In genomic region chr3L:1756143-1756542, dm6 we compare ENCODE assay signal across 1 fruit fly cellular context.
A peak's percentile ranks its signal among the peaks of the same experiment; 100 is the strongest.
TF ChIP-seq lines count a peak whose summit lies in the region.

CG8001 (plus strand) TSS chr3L:1756159.

TF ChIP-seq in whole organism, embryonic, 481 proteins besides CTCF, POLR2A, EP300 and RAD21 (continued from another document):
- TF ChIP-seq CG8290 (GFP tag; optimal IDR thresholded peaks at IDR 0.05; lab: Kevin White, UChicago) (no peak), CG8290 (tag; optimal IDR thresholded peaks at IDR 0.05; lab: Kevin White, UChicago) (no peak), CG8089 (GFP tag; optimal IDR thresholded peaks at IDR 0.05; lab: Kevin White, UChicago) (no peak), vfl (GFP tag; optimal IDR thresholded peaks at IDR 0.05; lab: Kevin White, UChicago) (no peak), unc-4 (GFP tag; IDR thresholded peaks at IDR 0.05; lab: Robert Waterston, UW; ENCODE audit: partially characterized antibody) (peak; percentile 71), lov (optimal IDR thresholded peaks at IDR 0.05; lab: Kevin White, UChicago) (no peak), lov (GFP tag; IDR thresholded peaks at IDR 0.05; lab: Robert Waterston, UW) (no peak), Dbx (GFP tag; IDR thresholded peaks at IDR 0.05; lab: Robert Waterston, UW) (no peak), crp (GFP tag; optimal IDR thresholded peaks at IDR 0.05; lab: Kevin White, UChicago) (no peak), CG3726 (GFP tag; IDR thresholded peaks at IDR 0.05; lab: Robert Waterston, UW) (no peak), D19A (tag; optimal IDR thresholded peaks at IDR 0.05; lab: Kevin White, UChicago) (no peak), CG3847 (GFP tag; IDR thresholded peaks at IDR 0.05; lab: Robert Waterston, UW) (no peak), CG2116 (GFP tag; optimal IDR thresholded peaks at IDR 0.05; lab: Kevin White, UChicago) (peak; percentile 13), scrt (GFP tag; optimal IDR thresholded peaks at IDR 0.05; lab: Kevin White, UChicago) (no peak), gce (GFP tag; IDR thresholded peaks at IDR 0.05; lab: Robert Waterston, UW) (no peak), CrebB (tag; optimal IDR thresholded peaks at IDR 0.05; lab: Kevin White, UChicago) (no peak), Lhr (GFP tag; optimal IDR thresholded peaks at IDR 0.05; lab: Kevin White, UChicago) (no peak), cas (GFP tag; IDR thresholded peaks at IDR 0.05; lab: Robert Waterston, UW) (no peak), CkIIα-i1 (GFP tag; IDR thresholded peaks at IDR 0.05; lab: Robert Waterston, UW) (no peak), CG18599 (GFP tag; optimal IDR thresholded peaks at IDR 0.05; lab: Kevin White, UChicago) (no peak), maf-S (GFP tag; optimal IDR thresholded peaks at IDR 0.05; lab: Kevin White, UChicago) (no peak), CG10565 (GFP tag; optimal IDR thresholded peaks at IDR 0.05; lab: Kevin White, UChicago) (no peak), CG11560 (tag; IDR thresholded peaks at IDR 0.05; lab: Robert Waterston, UW) (no peak), tx (GFP tag; optimal IDR thresholded peaks at IDR 0.05; lab: Kevin White, UChicago) (no peak), chn (GFP tag; optimal IDR thresholded peaks at IDR 0.05; lab: Kevin White, UChicago) (no peak), bigmax (GFP tag; optimal IDR thresholded peaks at IDR 0.05; lab: Kevin White, UChicago) (no peak), CG18619 (GFP tag; optimal IDR thresholded peaks at IDR 0.05; lab: Kevin White, UChicago) (no peak), ci (GFP tag; IDR thresholded peaks at IDR 0.05; lab: Robert Waterston, UW) (no peak), CG4730 (GFP tag; IDR thresholded peaks at IDR 0.05; lab: Robert Waterston, UW) (no peak), CG14965 (GFP tag; optimal IDR thresholded peaks at IDR 0.05; lab: Kevin White, UChicago; ENCODE audit: borderline replicate concordance) (no peak), phol (tag; optimal IDR thresholded peaks at IDR 0.05; lab: Kevin White, UChicago) (no peak), ac (GFP tag; optimal IDR thresholded peaks at IDR 0.05; lab: Kevin White, UChicago) (no peak), Dref (GFP tag; IDR thresholded peaks at IDR 0.05; lab: Robert Waterston, UW) (peak; percentile 76), CG9437 (GFP tag; optimal IDR thresholded peaks at IDR 0.05; lab: Kevin White, UChicago) (peak; percentile 98), D (optimal IDR thresholded peaks at IDR 0.05; lab: Kevin White, UChicago) (no peak), D (GFP tag; optimal IDR thresholded peaks at IDR 0.05; lab: Kevin White, UChicago) (no peak), sens-2 (GFP tag; IDR thresholded peaks at IDR 0.05; lab: Robert Waterston, UW) (no peak), CG10366 (GFP tag; IDR thresholded peaks at IDR 0.05; lab: Robert Waterston, UW) (no peak), Poxn (GFP tag; IDR thresholded peaks at IDR 0.05; lab: Robert Waterston, UW) (no peak), CG8944 (GFP tag; optimal IDR thresholded peaks at IDR 0.05; lab: Kevin White, UChicago) (no peak), CG1792 (GFP tag; optimal IDR thresholded peaks at IDR 0.05; lab: Kevin White, UChicago) (no peak), HLH54F (GFP tag; optimal IDR thresholded peaks at IDR 0.05; lab: Kevin White, UChicago) (no peak), Vsx1 (GFP tag; optimal IDR thresholded peaks at IDR 0.05; lab: Kevin White, UChicago) (no peak), sna (GFP tag; IDR thresholded peaks at IDR 0.05; lab: Robert Waterston, UW; ENCODE audit: partially characterized antibody) (peak; percentile 41; the same call in 1 of the 2 replicates), nerfin-2 (GFP tag; IDR thresholded peaks at IDR 0.05; lab: Robert Waterston, UW; ENCODE audit: partially characterized antibody) (peak; percentile 36; the same call in 1 of the 2 replicates), Mad (GFP tag; optimal IDR thresholded peaks at IDR 0.05; lab: Kevin White, UChicago) (no peak), vvl (GFP tag; IDR thresholded peaks at IDR 0.05; lab: Robert Waterston, UW) (no peak), pfk (GFP tag; optimal IDR thresholded peaks at IDR 0.05; lab: Kevin White, UChicago) (no peak), CG9817 (tag; optimal IDR thresholded peaks at IDR 0.05; lab: Kevin White, UChicago) (no peak), esg (GFP tag; conservative IDR thresholded peaks at IDR 0.05; lab: Robert Waterston, UW) (no peak), inv (GFP tag; IDR thresholded peaks at IDR 0.05; lab: Robert Waterston, UW; ENCODE audit: partially characterized antibody) (peak; percentile 28; the same call in 1 of the 2 replicates), dysf (GFP tag; IDR thresholded peaks at IDR 0.05; lab: Robert Waterston, UW) (no peak), CG17359 (tag; optimal IDR thresholded peaks at IDR 0.05; lab: Kevin White, UChicago) (no peak), Sry-β (GFP tag; optimal IDR thresholded peaks at IDR 0.05; lab: Kevin White, UChicago) (no peak), tup (GFP tag; optimal IDR thresholded peaks at IDR 0.05; lab: Kevin White, UChicago) (no peak), tll (GFP tag; optimal IDR thresholded peaks at IDR 0.05; lab: Kevin White, UChicago) (no peak), CG16813 (GFP tag; IDR thresholded peaks at IDR 0.05; lab: Robert Waterston, UW; ENCODE audit: partially characterized antibody) (0 out of 3 replicates have a peak, but pooled peaks have one; percentile 33), CG32767 (GFP tag; IDR thresholded peaks at IDR 0.05; lab: Robert Waterston, UW) (no peak), sug (tag; optimal IDR thresholded peaks at IDR 0.05; lab: Kevin White, UChicago) (no peak), jing (GFP tag; optimal IDR thresholded peaks at IDR 0.05; lab: Kevin White, UChicago) (no peak), CG13287 (GFP tag; IDR thresholded peaks at IDR 0.05; lab: Robert Waterston, UW; ENCODE audit: partially characterized antibody) (peak; percentile 72), dmrt11E (tag; optimal IDR thresholded peaks at IDR 0.05; lab: Kevin White, UChicago) (no peak), lola (GFP tag; optimal IDR thresholded peaks at IDR 0.05; lab: Kevin White, UChicago) (no peak), Doc2 (GFP tag; IDR thresholded peaks at IDR 0.05; lab: Robert Waterston, UW) (no peak), Doc3 (GFP tag; IDR thresholded peaks at IDR 0.05; lab: Robert Waterston, UW; ENCODE audit: partially characterized antibody) (peak; percentile 46; the same call in 1 of the 3 replicates), CG6654 (GFP tag; optimal IDR thresholded peaks at IDR 0.05; lab: Kevin White, UChicago) (no peak), HLHmδ (GFP tag; optimal IDR thresholded peaks at IDR 0.05; lab: Kevin White, UChicago) (no peak), Bteb2 (GFP tag; optimal IDR thresholded peaks at IDR 0.05; lab: Kevin White, UChicago) (no peak), CG10321 (GFP tag; IDR thresholded peaks at IDR 0.05; lab: Robert Waterston, UW) (no peak), wdn (GFP tag; IDR thresholded peaks at IDR 0.05; lab: Robert Waterston, UW) (no peak), Awh (GFP tag; IDR thresholded peaks at IDR 0.05; lab: Robert Waterston, UW) (no peak), Dad (GFP tag; optimal IDR thresholded peaks at IDR 0.05; lab: Kevin White, UChicago) (no peak), CG17328 (GFP tag; IDR thresholded peaks at IDR 0.05; lab: Robert Waterston, UW) (no peak), CG17186 (GFP tag; optimal IDR thresholded peaks at IDR 0.05; lab: Kevin White, UChicago) (peak; percentile 57), cad (GFP tag; optimal IDR thresholded peaks at IDR 0.05; lab: Kevin White, UChicago) (no peak), CG8924 (tag; optimal IDR thresholded peaks at IDR 0.05; lab: Kevin White, UChicago) (no peak), bab2 (GFP tag; optimal IDR thresholded peaks at IDR 0.05; lab: Kevin White, UChicago) (no peak), CG12104 (GFP tag; optimal IDR thresholded peaks at IDR 0.05; lab: Kevin White, UChicago) (no peak), Sox102F (GFP tag; optimal IDR thresholded peaks at IDR 0.05; lab: Kevin White, UChicago) (no peak), Trl (optimal IDR thresholded peaks at IDR 0.05; lab: Kevin White, UChicago) (no peak), Trl (GFP tag; optimal IDR thresholded peaks at IDR 0.05; lab: Kevin White, UChicago) (no peak), chif (GFP tag; optimal IDR thresholded peaks at IDR 0.05; lab: Kevin White, UChicago) (no peak), Lim3 (GFP tag; IDR thresholded peaks at IDR 0.05; lab: Robert Waterston, UW) (no peak), jigr1 (GFP tag; IDR thresholded peaks at IDR 0.05; lab: Robert Waterston, UW) (no peak), CG4360 (GFP tag; IDR thresholded peaks at IDR 0.05; lab: Robert Waterston, UW) (no peak), Dp (GFP tag; optimal IDR thresholded peaks at IDR 0.05; lab: Kevin White, UChicago) (peak; percentile 90), CG14667 (GFP tag; IDR thresholded peaks at IDR 0.05; lab: Robert Waterston, UW) (no peak), Pdp1 (GFP tag; optimal IDR thresholded peaks at IDR 0.05; lab: Kevin White, UChicago) (no peak), Deaf1 (tag; optimal IDR thresholded peaks at IDR 0.05; lab: Kevin White, UChicago) (no peak), gcm2 (GFP tag; optimal IDR thresholded peaks at IDR 0.05; lab: Kevin White, UChicago) (no peak), Antp (GFP tag; optimal IDR thresholded peaks at IDR 0.05; lab: Kevin White, UChicago) (no peak), btn (GFP tag; optimal IDR thresholded peaks at IDR 0.05; lab: Kevin White, UChicago) (no peak), Hr51 (GFP tag; optimal IDR thresholded peaks at IDR 0.05; lab: Kevin White, UChicago) (no peak), unpg (GFP tag; optimal IDR thresholded peaks at IDR 0.05; lab: Kevin White, UChicago) (no peak), Hmr (GFP tag; optimal IDR thresholded peaks at IDR 0.05; lab: Kevin White, UChicago) (no peak), Med (GFP tag; lab: Kevin White, UChicago) (peak; percentile 75), dm (GFP tag; optimal IDR thresholded peaks at IDR 0.05; lab: Kevin White, UChicago) (no peak), zf30C (GFP tag; optimal IDR thresholded peaks at IDR 0.05; lab: Kevin White, UChicago) (no peak), ken (GFP tag; IDR thresholded peaks at IDR 0.05; lab: Robert Waterston, UW) (no peak), odd (GFP tag; optimal IDR thresholded peaks at IDR 0.05; lab: Kevin White, UChicago) (no peak), bbx (GFP tag; IDR thresholded peaks at IDR 0.05; lab: Robert Waterston, UW; ENCODE audit: partially characterized antibody) (peak; percentile 69), fu2 (GFP tag; optimal IDR thresholded peaks at IDR 0.05; lab: Kevin White, UChicago) (no peak), Ets65A (GFP tag; lab: Kevin White, UChicago) (no peak), CG12659 (GFP tag; optimal IDR thresholded peaks at IDR 0.05; lab: Kevin White, UChicago) (no peak), danr (GFP tag; IDR thresholded peaks at IDR 0.05; lab: Robert Waterston, UW) (no peak), mld (GFP tag; IDR thresholded peaks at IDR 0.05; lab: Robert Waterston, UW; ENCODE audit: partially characterized antibody) (peak; percentile 62; the same call in 1 of the 3 replicates), HmgZ (tag; optimal IDR thresholded peaks at IDR 0.05; lab: Kevin White, UChicago) (no peak)
